Worm (Caenorhabditis elegans) whole organism, L3 larva: ENCODE data around the gene Y24D9A.6.

Experiments used
- egl-27 ChIP-seq: sonication (generic microtip); optimal IDR thresholded peaks from 4 replicates; lab custom pipeline; 2017; ENCODE audit warnings: missing biosample characterization, missing genetic modification reagents, missing genetic modification characterization
- elt-3 ChIP-seq, 3 experiments: fragments of 150-350 bp in 1 of 3; sonication (generic microtip) in 2 of 3; optimal IDR thresholded peaks; 2 replicates in 2 of 3; 4 replicates in 1 of 3; lab custom pipeline; 2014 to 2017; ENCODE audit warnings: missing biosample characterization in 3 of 3, missing genetic modification characterization in 3 of 3
- jun-1 ChIP-seq: fragments of 150-350 bp; optimal IDR thresholded peaks from 2 replicates; lab custom pipeline; 2014; ENCODE audit warnings: missing biosample characterization, missing genetic modification reagents, missing genetic modification characterization
- lin-39 ChIP-seq: fragments of 150-350 bp; optimal IDR thresholded peaks from 2 replicates; lab custom pipeline; 2018; ENCODE audit warnings: missing biosample characterization, missing genetic modification reagents, missing genetic modification characterization
- pqm-1 ChIP-seq: fragments of 150-350 bp; optimal IDR thresholded peaks from 2 replicates; lab custom pipeline; 2017; ENCODE audit warnings: missing biosample characterization, missing genetic modification characterization, inconsistent platforms
- skn-1 ChIP-seq: fragments of 150-350 bp; optimal IDR thresholded peaks from 2 replicates; lab custom pipeline; 2014; ENCODE audit warnings: missing biosample characterization, missing genetic modification characterization
- tbx-2 ChIP-seq: sonication (generic microtip); optimal IDR thresholded peaks from 2 replicates; lab custom pipeline; 2016; ENCODE audit warnings: mild to moderate bottlenecking, missing genetic modification characterization, missing compliant biosample characterization

DNA sequence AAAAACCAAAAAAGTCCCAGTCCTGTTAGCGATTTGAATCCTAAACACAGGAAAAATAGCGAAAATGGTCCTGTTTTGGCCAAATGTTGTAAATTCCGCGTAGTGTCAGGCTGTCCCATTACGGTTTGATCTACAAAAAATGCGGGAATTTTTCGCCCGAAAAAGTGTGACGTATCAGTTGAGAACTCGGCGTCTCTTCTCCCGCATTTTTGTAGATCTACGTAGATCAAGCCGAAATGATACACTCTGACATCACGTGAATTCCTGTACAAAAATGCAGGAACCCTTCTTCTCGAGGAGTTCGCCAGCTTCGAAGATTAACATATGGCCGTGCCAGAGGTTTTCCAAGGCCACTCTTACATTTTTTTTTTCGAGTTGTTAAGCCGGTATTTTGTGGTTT is 4.6 kb downstream of the Y24D9A.6 start:
- TF ChIP-seq elt-3 (tag; optimal IDR thresholded peaks at IDR 0.05; lab: Kevin White, UChicago) (no peak), skn-1 (tag; lab: Kevin White, UChicago) (no peak), tbx-2 (tag; lab: Kevin White, UChicago) (no peak), pqm-1 (tag; lab: Kevin White, UChicago) (no peak), jun-1 (tag; lab: Kevin White, UChicago) (no peak), lin-39 (tag; lab: Kevin White, UChicago) (no peak), egl-27 (tag; lab: Kevin White, UChicago) (no peak)
